Fruit fly (Drosophila melanogaster) whole organism, embryonic: Measurements from ENCODE around the gene Sfp87B.

Experiments
- Adf1 ChIP-seq: fragments of 200-800 bp; sonication (Bioruptor generic); IDR thresholded peaks from 2 replicates; pipeline ENCODE4 v1.3.6; 2022; ENCODE audit warnings: missing biosample characterization, missing genetic modification characterization
- Bgb ChIP-seq: fragments of 200-800 bp; sonication (Bioruptor generic); IDR thresholded peaks from 2 replicates; pipeline ENCODE4 v1.3.6; 2022; ENCODE audit warnings: missing biosample characterization, missing genetic modification characterization; ENCODE audit not compliant: partially characterized antibody
- CG10321 ChIP-seq: fragments of 200-800 bp; sonication (Bioruptor generic); IDR thresholded peaks from 2 replicates; pipeline ENCODE4 v1.3.6; 2022; ENCODE audit warnings: missing biosample characterization, missing genetic modification characterization
- CG13287 ChIP-seq: fragments of 200-800 bp; sonication (Bioruptor generic); IDR thresholded peaks from 2 replicates; pipeline ENCODE4 v1.3.6; 2022; ENCODE audit warnings: missing biosample characterization, missing genetic modification characterization; ENCODE audit not compliant: partially characterized antibody
- CG13296 ChIP-seq: fragments of 200-800 bp; sonication (Bioruptor generic); optimal IDR thresholded peaks from 3 replicates; lab custom pipeline; 2018; ENCODE audit warnings: missing biosample characterization, mild to moderate bottlenecking, missing genetic modification characterization
- CG34376 ChIP-seq: fragments of 200-800 bp; sonication (Bioruptor generic); optimal IDR thresholded peaks from 2 replicates; lab custom pipeline; 2018; ENCODE audit warnings: missing biosample characterization, mild to moderate bottlenecking, missing genetic modification characterization
- CG4360 ChIP-seq: fragments of 200-800 bp; sonication (Bioruptor generic); IDR thresholded peaks from 2 replicates; pipeline ENCODE4 v1.3.6; 2022; ENCODE audit warnings: missing biosample characterization, missing genetic modification characterization
- CG8478 ChIP-seq: fragments of >200 bp; optimal IDR thresholded peaks from 2 replicates; lab custom pipeline; 2018
- D ChIP-seq, 2 experiments: fragments of 200-800 bp in 1 of 2; fragments of >200 bp in 1 of 2; sonication (Bioruptor generic) in 1 of 2; optimal IDR thresholded peaks; 2 replicates in 1 of 2; 3 replicates in 1 of 2; lab custom pipeline; 2017; ENCODE audit warnings: mild to moderate bottlenecking in 1 of 2, missing biosample characterization in 1 of 2, missing genetic modification characterization in 1 of 2, missing genetic modification reagents in 1 of 2
- Gsc ChIP-seq: fragments of 200-800 bp; sonication (Bioruptor generic); IDR thresholded peaks from 2 replicates; pipeline ENCODE4 v1.3.6; 2022; ENCODE audit warnings: missing biosample characterization, missing genetic modification characterization
- Hr78 ChIP-seq, 2 experiments: fragments of 200-800 bp in 1 of 2; fragments of >200 bp in 1 of 2; sonication (Bioruptor generic) in 1 of 2; optimal IDR thresholded peaks; 2 replicates each; lab custom pipeline; 2017 to 2019; ENCODE audit warnings: missing biosample characterization in 2 of 2, missing genetic modification characterization in 2 of 2, mild to moderate bottlenecking in 1 of 2, moderate library complexity in 1 of 2
- Jarid2 ChIP-seq: fragments of 200-800 bp; sonication (Bioruptor generic); optimal IDR thresholded peaks from 3 replicates; lab custom pipeline; 2017; ENCODE audit warnings: mild to moderate bottlenecking, missing biosample characterization, missing genetic modification reagents, missing genetic modification characterization
- Kr ChIP-seq: fragments of 200-800 bp; sonication (Bioruptor generic); optimal IDR thresholded peaks from 2 replicates; lab custom pipeline; 2017; ENCODE audit warnings: missing biosample characterization, mild to moderate bottlenecking, missing genetic modification characterization
- Nf-YA ChIP-seq: fragments of 200-800 bp; sonication (Bioruptor generic); IDR thresholded peaks from 2 replicates; pipeline ENCODE4 v1.3.6; 2022; ENCODE audit warnings: missing biosample characterization, missing genetic modification characterization
- Nf-YB ChIP-seq: fragments of 200-800 bp; sonication (Bioruptor generic); optimal IDR thresholded peaks from 3 replicates; lab custom pipeline; 2019; ENCODE audit warnings: missing biosample characterization, mild to moderate bottlenecking, missing genetic modification characterization, moderate library complexity
- Oaz ChIP-seq: fragments of 200-800 bp; sonication (Bioruptor generic); IDR thresholded peaks from 2 replicates; pipeline ENCODE4 v1.3.6; 2022; ENCODE audit warnings: missing biosample characterization, missing genetic modification characterization
- Ravus ChIP-seq: fragments of 200-800 bp; sonication (Bioruptor generic); IDR thresholded peaks from 2 replicates; pipeline ENCODE4 v1.3.6; 2022; ENCODE audit warnings: missing biosample characterization, missing genetic modification characterization
- Rfx ChIP-seq: fragments of 200-800 bp; sonication (Bioruptor generic); IDR thresholded peaks from 2 replicates; pipeline ENCODE4 v1.3.6; 2022; ENCODE audit warnings: missing biosample characterization, missing genetic modification characterization
- Trl ChIP-seq, 3 experiments: fragments of >200 bp in 2 of 3; fragments of 200-800 bp in 1 of 3; sonication (Bioruptor generic) in 1 of 3; optimal IDR thresholded peaks; 2 replicates in 1 of 3; 3 replicates in 2 of 3; lab custom pipeline; 2016 to 2017; ENCODE audit warnings: missing biosample characterization in 1 of 3, missing genetic modification characterization in 1 of 3
- amos ChIP-seq: fragments of 200-800 bp; sonication (Bioruptor generic); IDR thresholded peaks from 2 replicates; pipeline ENCODE4 v1.3.6; 2022; ENCODE audit warnings: missing biosample characterization, missing genetic modification characterization; ENCODE audit not compliant: partially characterized antibody
- bbx ChIP-seq: fragments of 200-800 bp; sonication (Bioruptor generic); IDR thresholded peaks from 2 replicates; pipeline ENCODE4 v1.3.6; 2022; ENCODE audit warnings: missing biosample characterization, missing genetic modification characterization; ENCODE audit not compliant: partially characterized antibody
- cad ChIP-seq: fragments of >200 bp; optimal IDR thresholded peaks from 2 replicates; lab custom pipeline; 2017; ENCODE audit warnings: missing biosample characterization, missing genetic modification characterization
- cg ChIP-seq: fragments of 200-800 bp; sonication (Bioruptor generic); optimal IDR thresholded peaks from 3 replicates; lab custom pipeline; 2019; ENCODE audit warnings: missing biosample characterization, mild to moderate bottlenecking, missing genetic modification characterization, moderate library complexity
- chm ChIP-seq: fragments of 200-800 bp; sonication (Bioruptor generic); IDR thresholded peaks from 2 replicates; pipeline ENCODE4 v1.3.6; 2022; ENCODE audit warnings: missing biosample characterization, missing genetic modification characterization
- crol ChIP-seq: fragments of 200-800 bp; sonication (Bioruptor generic); IDR thresholded peaks from 2 replicates; pipeline ENCODE4 v1.3.6; 2022; ENCODE audit warnings: missing biosample characterization, missing genetic modification characterization
- fd96Cb ChIP-seq: fragments of 200-800 bp; sonication (Bioruptor generic); optimal IDR thresholded peaks from 2 replicates; lab custom pipeline; 2018; ENCODE audit warnings: missing biosample characterization, mild to moderate bottlenecking, missing genetic modification characterization, moderate library complexity
- grn ChIP-seq: fragments of 200-800 bp; sonication (Bioruptor generic); optimal IDR thresholded peaks from 3 replicates; lab custom pipeline; 2017; ENCODE audit warnings: missing biosample characterization, missing genetic modification characterization
- gsb-n ChIP-seq: fragments of 200-800 bp; sonication (Bioruptor generic); optimal IDR thresholded peaks from 3 replicates; lab custom pipeline; 2018; ENCODE audit warnings: missing biosample characterization, mild to moderate bottlenecking, missing genetic modification characterization
- h ChIP-seq: fragments of >200 bp; optimal IDR thresholded peaks from 2 replicates; lab custom pipeline; 2017
- insv ChIP-seq, 2 experiments: fragments of 200-800 bp; sonication (Bioruptor generic); optimal IDR thresholded peaks; 3 replicates each; lab custom pipeline; 2016 to 2018; ENCODE audit warnings: missing biosample characterization in 2 of 2, missing genetic modification characterization in 2 of 2
- jing ChIP-seq: fragments of 200-800 bp; sonication (Bioruptor generic); optimal IDR thresholded peaks from 2 replicates; lab custom pipeline; 2018; ENCODE audit warnings: missing biosample characterization, mild to moderate bottlenecking, missing genetic modification characterization
- knrl ChIP-seq: fragments of 200-800 bp; sonication (Bioruptor generic); IDR thresholded peaks from 3 replicates; pipeline ENCODE4 v1.3.6; 2022; ENCODE audit warnings: missing biosample characterization, missing genetic modification characterization; ENCODE audit not compliant: partially characterized antibody
- nerfin-1 ChIP-seq: fragments of 200-800 bp; sonication (Bioruptor generic); optimal IDR thresholded peaks from 3 replicates; lab custom pipeline; 2019; ENCODE audit warnings: missing biosample characterization, mild to moderate bottlenecking, missing genetic modification characterization, moderate library complexity
- pfk ChIP-seq: fragments of 200-800 bp; sonication (Bioruptor generic); optimal IDR thresholded peaks from 2 replicates; lab custom pipeline; 2018; ENCODE audit warnings: missing biosample characterization, mild to moderate bottlenecking, missing genetic modification characterization, moderate library complexity
- seq ChIP-seq: fragments of 200-800 bp; sonication (Bioruptor generic); IDR thresholded peaks from 2 replicates; pipeline ENCODE4 v1.3.6; 2022; ENCODE audit warnings: missing biosample characterization, missing genetic modification characterization
- sna ChIP-seq: fragments of 200-800 bp; sonication (Bioruptor generic); IDR thresholded peaks from 2 replicates; pipeline ENCODE4 v1.3.6; 2022; ENCODE audit warnings: missing biosample characterization, missing genetic modification characterization; ENCODE audit not compliant: partially characterized antibody
- tll ChIP-seq, 2 experiments: fragments of 200-800 bp in 1 of 2; fragments of >200 bp in 1 of 2; sonication (Bioruptor generic) in 1 of 2; optimal IDR thresholded peaks; 2 replicates each; lab custom pipeline; 2017 to 2019; ENCODE audit warnings: missing biosample characterization in 2 of 2, missing genetic modification characterization in 2 of 2, mild to moderate bottlenecking in 1 of 2, moderate library complexity in 1 of 2
- tna ChIP-seq: fragments of 200-800 bp; sonication (Bioruptor generic); IDR thresholded peaks from 2 replicates; pipeline ENCODE4 v1.3.6; 2022; ENCODE audit warnings: missing biosample characterization, missing genetic modification characterization; ENCODE audit not compliant: partially characterized antibody
- ttk ChIP-seq: fragments of 200-800 bp; sonication (Bioruptor generic); IDR thresholded peaks from 2 replicates; pipeline ENCODE4 v2.1.2; 2022; ENCODE audit warnings: missing biosample characterization, missing genetic modification characterization
- unpg ChIP-seq: fragments of 200-800 bp; sonication (Bioruptor generic); optimal IDR thresholded peaks from 3 replicates; lab custom pipeline; 2018; ENCODE audit warnings: missing biosample characterization, mild to moderate bottlenecking, missing genetic modification characterization, moderate library complexity
- vvl ChIP-seq: fragments of 200-800 bp; sonication (Bioruptor generic); IDR thresholded peaks from 2 replicates; pipeline ENCODE4 v1.3.6; 2022; ENCODE audit warnings: missing biosample characterization, missing genetic modification characterization
- z ChIP-seq: fragments of 200-800 bp; sonication (Bioruptor generic); IDR thresholded peaks from 3 replicates; pipeline ENCODE4 v1.3.6; 2022; ENCODE audit warnings: missing biosample characterization, missing genetic modification characterization
- zen ChIP-seq: fragments of 200-800 bp; sonication (Bioruptor generic); optimal IDR thresholded peaks from 3 replicates; lab custom pipeline; 2018; ENCODE audit warnings: missing biosample characterization, mild to moderate bottlenecking, missing genetic modification characterization, moderate library complexity

Gene Sfp87B

dm6 chr3R:12244468-12245060 is 28.4 kb upstream of the Sfp87B start (continued):
- TF ChIP-seq amos (GFP tag; lab: Robert Waterston, UW) (peak; percentile 52; the same call in 1 of the 2 replicates), tna (peak; percentile 27; the same call in 1 of the 2 replicates), fd96Cb (tag; lab: Kevin White, UChicago) (no peak), CG34376 (GFP tag; lab: Kevin White, UChicago) (peak; percentile 76), z (GFP tag; lab: Robert Waterston, UW) (peak; percentile 99), CG13287 (GFP tag; lab: Robert Waterston, UW) (peak; percentile 13; the same call in 1 of the 2 replicates), chm (GFP tag; lab: Robert Waterston, UW) (peak; percentile 60; the same call in 1 of the 2 replicates), seq (GFP tag; lab: Robert Waterston, UW) (0 out of 2 replicates have a peak, but pooled peaks have one; percentile 38), gsb-n (tag; lab: Kevin White, UChicago) (peak; percentile 13), Rfx (0 out of 2 replicates have a peak, but pooled peaks have one; percentile 9), knrl (no peak), jing (peak; percentile 79), Jarid2 (GFP tag; lab: Kevin White, UChicago) (peak; percentile 84), CG10321 (GFP tag; lab: Robert Waterston, UW) (peak; percentile 81), Oaz (no peak), Nf-YB (GFP tag; lab: Kevin White, UChicago) (peak; percentile 98), vvl (GFP tag; lab: Robert Waterston, UW) (0 out of 2 replicates have a peak, but pooled peaks have one; percentile 51), Bgb (peak; percentile 64; the same call in 1 of the 2 replicates), crol (GFP tag; lab: Robert Waterston, UW) (peak; percentile 97), CG4360 (0 out of 2 replicates have a peak, but pooled peaks have one; percentile 8), Trl (optimal IDR thresholded peaks at IDR 0.05; lab: Kevin White, UChicago) (peak; percentile 59 to 69), Trl (GFP tag; optimal IDR thresholded peaks at IDR 0.05; lab: Kevin White, UChicago) (no peak), Ravus (GFP tag; lab: Robert Waterston, UW) (no peak), pfk (GFP tag; lab: Kevin White, UChicago) (no peak), Adf1 (peak; percentile 37; the same call in 1 of the 2 replicates), Nf-YA (GFP tag; lab: Robert Waterston, UW) (peak; percentile 91), CG13296 (GFP tag; lab: Kevin White, UChicago) (no peak), Gsc (GFP tag; lab: Robert Waterston, UW) (no peak), sna (GFP tag; lab: Robert Waterston, UW) (0 out of 2 replicates have a peak, but pooled peaks have one; percentile 14), Hr78 (GFP tag; optimal IDR thresholded peaks at IDR 0.05; lab: Kevin White, UChicago) (peak in 1 of 2 experiments; percentile 62), cg (GFP tag; lab: Kevin White, UChicago) (peak; percentile 65), nerfin-1 (tag; lab: Kevin White, UChicago) (no peak), insv (GFP tag; optimal IDR thresholded peaks at IDR 0.05; lab: Kevin White, UChicago) (peak in 1 of 2 experiments; percentile 63), unpg (GFP tag; lab: Kevin White, UChicago) (peak; percentile 12), bbx (GFP tag; lab: Robert Waterston, UW) (peak; percentile 57; the same call in 1 of the 2 replicates), grn (GFP tag; lab: Kevin White, UChicago) (peak; percentile 17)

DNA sequence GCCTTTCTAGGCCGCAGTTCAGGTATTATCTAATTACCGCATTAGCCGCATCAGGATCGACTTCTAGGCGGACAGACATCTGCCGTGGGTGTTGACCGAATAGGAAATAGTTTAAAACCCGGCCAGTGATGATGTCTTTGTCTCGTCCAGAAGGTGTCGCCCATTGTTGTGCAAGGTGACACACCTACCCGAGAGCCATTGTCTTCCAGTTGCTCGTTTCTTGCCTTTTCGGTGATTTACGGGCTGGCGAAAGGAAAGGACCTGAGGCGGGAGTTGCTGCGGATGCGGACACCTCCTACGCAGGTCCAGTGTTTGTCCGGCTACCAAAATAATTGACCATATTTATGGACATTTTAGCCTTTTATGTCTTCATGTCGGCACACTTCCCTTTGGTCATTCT is 24.7 kb upstream of the Sfp87B start:
- TF ChIP-seq CG8478 (lab: Kevin White, UChicago) (no peak), ttk (GFP tag; lab: Robert Waterston, UW) (no peak), tll (GFP tag; optimal IDR thresholded peaks at IDR 0.05; lab: Kevin White, UChicago) (peak in 1 of 2 experiments; percentile 93), D (optimal IDR thresholded peaks at IDR 0.05; lab: Kevin White, UChicago) (peak; percentile 92), D (GFP tag; optimal IDR thresholded peaks at IDR 0.05; lab: Kevin White, UChicago) (no peak), h (no peak), zen (peak; percentile 61), Kr (GFP tag; lab: Kevin White, UChicago) (peak; percentile 5), cad (GFP tag; lab: Kevin White, UChicago) (peak; percentile 83)
- TF ChIP-seq, all 482 proteins: peak for 5
